Worm (Caenorhabditis elegans) whole organism, mixed stage, embryonic: Measurements from ENCODE around the gene srg-2.

ENCODE experiments used
- M03D4.4 ChIP-seq: sonication (generic microtip); optimal IDR thresholded peaks from 2 replicates; lab custom pipeline; 2017; ENCODE audit warnings: mild to moderate bottlenecking, missing genetic modification characterization, missing compliant biosample characterization
- bed-3 ChIP-seq: fragments of 200-800 bp; sonication (Bioruptor generic); optimal IDR thresholded peaks from 3 replicates; lab custom pipeline; 2018; ENCODE audit warnings: mild to moderate bottlenecking, missing genetic modification characterization, moderate library complexity, missing compliant biosample characterization
- blmp-1 ChIP-seq: fragments of 150-350 bp; optimal IDR thresholded peaks from 2 replicates; lab custom pipeline; 2014; ENCODE audit warnings: missing biosample characterization, missing genetic modification characterization
- ceh-39 ChIP-seq: fragments of 150-350 bp; optimal IDR thresholded peaks from 2 replicates; lab custom pipeline; 2014; ENCODE audit warnings: missing biosample characterization, missing genetic modification characterization
- ceh-43 ChIP-seq: fragments of 200-800 bp; sonication (Bioruptor generic); optimal IDR thresholded peaks from 2 replicates; lab custom pipeline; 2018; ENCODE audit warnings: mild to moderate bottlenecking, missing genetic modification characterization, moderate library complexity, missing compliant biosample characterization
- ceh-83 ChIP-seq: fragments of 200-800 bp; sonication (Bioruptor generic); optimal IDR thresholded peaks from 2 replicates; lab custom pipeline; 2018; ENCODE audit warnings: mild to moderate bottlenecking, missing genetic modification characterization, missing compliant biosample characterization
- ces-1 ChIP-seq: fragments of 150-350 bp; optimal IDR thresholded peaks from 2 replicates; lab custom pipeline; 2014; ENCODE audit warnings: missing biosample characterization, missing genetic modification reagents, missing genetic modification characterization
- drap-1 ChIP-seq: fragments of 200-800 bp; sonication (Bioruptor generic); optimal IDR thresholded peaks from 3 replicates; lab custom pipeline; 2018; ENCODE audit warnings: mild to moderate bottlenecking, missing genetic modification characterization, missing compliant biosample characterization
- elt-1 ChIP-seq: sonication (generic microtip); optimal IDR thresholded peaks from 2 replicates; lab custom pipeline; 2017; ENCODE audit warnings: missing genetic modification characterization, mild to moderate bottlenecking, missing compliant biosample characterization, antibody characterized with exemption, moderate library complexity, borderline replicate concordance; ENCODE audit not compliant: insufficient read depth
- elt-3 ChIP-seq: fragments of 150-350 bp; optimal IDR thresholded peaks from 2 replicates; lab custom pipeline; 2014; ENCODE audit warnings: missing biosample characterization, missing genetic modification characterization
- flh-1 ChIP-seq: fragments of 200-800 bp; sonication (Bioruptor generic); optimal IDR thresholded peaks from 2 replicates; lab custom pipeline; 2018; ENCODE audit warnings: mild to moderate bottlenecking, missing genetic modification characterization, moderate library complexity, missing compliant biosample characterization
- lin-32 ChIP-seq: fragments of 200-800 bp; sonication (Bioruptor generic); optimal IDR thresholded peaks from 2 replicates; lab custom pipeline; 2018; ENCODE audit warnings: mild to moderate bottlenecking, missing genetic modification characterization, missing compliant biosample characterization
- lsy-2 ChIP-seq: fragments of 150-350 bp; optimal IDR thresholded peaks from 2 replicates; lab custom pipeline; 2014; ENCODE audit warnings: missing biosample characterization, missing genetic modification characterization
- mab-5 ChIP-seq: fragments of 150-350 bp; optimal IDR thresholded peaks from 2 replicates; lab custom pipeline; 2014; ENCODE audit warnings: missing biosample characterization, missing genetic modification characterization
- mep-1 ChIP-seq: fragments of 150-350 bp; optimal IDR thresholded peaks from 2 replicates; lab custom pipeline; 2017; ENCODE audit warnings: missing biosample characterization, missing genetic modification reagents, missing genetic modification characterization, inconsistent platforms
- mls-2 ChIP-seq: sonication (generic microtip); optimal IDR thresholded peaks from 2 replicates; lab custom pipeline; 2016; ENCODE audit warnings: mild to moderate bottlenecking, missing genetic modification characterization, moderate library complexity, missing compliant biosample characterization
- nhr-12 ChIP-seq: fragments of 150-350 bp; optimal IDR thresholded peaks from 2 replicates; lab custom pipeline; 2014; ENCODE audit warnings: missing biosample characterization, missing genetic modification characterization
- nhr-2 ChIP-seq: fragments of 150-350 bp; optimal IDR thresholded peaks from 2 replicates; lab custom pipeline; 2014; ENCODE audit warnings: missing biosample characterization, missing genetic modification characterization
- nhr-237 ChIP-seq: fragments of 150-350 bp; optimal IDR thresholded peaks from 2 replicates; lab custom pipeline; 2014; ENCODE audit warnings: missing biosample characterization, missing genetic modification characterization
- nhr-28 ChIP-seq: fragments of 150-350 bp; optimal IDR thresholded peaks from 2 replicates; lab custom pipeline; 2014; ENCODE audit warnings: missing biosample characterization, missing genetic modification characterization
- pha-4 ChIP-seq: fragments of 150-350 bp; optimal IDR thresholded peaks from 2 replicates; lab custom pipeline; 2018; ENCODE audit warnings: missing biosample characterization, missing genetic modification reagents, missing genetic modification characterization
- sem-2 ChIP-seq: fragments of 200-800 bp; sonication (Bioruptor generic); optimal IDR thresholded peaks from 2 replicates; lab custom pipeline; 2018; ENCODE audit warnings: mild to moderate bottlenecking, missing genetic modification characterization, missing compliant biosample characterization
- snpc-4 ChIP-seq: fragments of 150-350 bp; optimal IDR thresholded peaks from 2 replicates; lab custom pipeline; 2014; ENCODE audit warnings: missing biosample characterization, missing genetic modification characterization
- sptf-1 ChIP-seq: sonication (generic microtip); optimal IDR thresholded peaks from 2 replicates; lab custom pipeline; 2017; ENCODE audit warnings: mild to moderate bottlenecking, missing genetic modification characterization, moderate library complexity, missing compliant biosample characterization
- tbx-8 ChIP-seq: fragments of 200-800 bp; sonication (Bioruptor generic); optimal IDR thresholded peaks from 2 replicates; lab custom pipeline; 2018; ENCODE audit warnings: mild to moderate bottlenecking, missing genetic modification characterization, moderate library complexity, missing compliant biosample characterization
- unc-120 ChIP-seq: sonication (generic microtip); optimal IDR thresholded peaks from 2 replicates; lab custom pipeline; 2017; ENCODE audit warnings: missing genetic modification characterization, missing compliant biosample characterization; ENCODE audit not compliant: poor library complexity, severe bottlenecking
- unc-39 ChIP-seq: fragments of 150-350 bp; optimal IDR thresholded peaks from 2 replicates; lab custom pipeline; 2014; ENCODE audit warnings: missing biosample characterization, missing genetic modification characterization
- zip-8 ChIP-seq: fragments of 150-350 bp; optimal IDR thresholded peaks from 2 replicates; lab custom pipeline; 2014; ENCODE audit warnings: missing biosample characterization, missing genetic modification characterization
- ztf-11 ChIP-seq: fragments of 150-350 bp; optimal IDR thresholded peaks from 2 replicates; lab custom pipeline; 2014; ENCODE audit warnings: missing biosample characterization, missing genetic modification characterization

Gene srg-2

DNA sequence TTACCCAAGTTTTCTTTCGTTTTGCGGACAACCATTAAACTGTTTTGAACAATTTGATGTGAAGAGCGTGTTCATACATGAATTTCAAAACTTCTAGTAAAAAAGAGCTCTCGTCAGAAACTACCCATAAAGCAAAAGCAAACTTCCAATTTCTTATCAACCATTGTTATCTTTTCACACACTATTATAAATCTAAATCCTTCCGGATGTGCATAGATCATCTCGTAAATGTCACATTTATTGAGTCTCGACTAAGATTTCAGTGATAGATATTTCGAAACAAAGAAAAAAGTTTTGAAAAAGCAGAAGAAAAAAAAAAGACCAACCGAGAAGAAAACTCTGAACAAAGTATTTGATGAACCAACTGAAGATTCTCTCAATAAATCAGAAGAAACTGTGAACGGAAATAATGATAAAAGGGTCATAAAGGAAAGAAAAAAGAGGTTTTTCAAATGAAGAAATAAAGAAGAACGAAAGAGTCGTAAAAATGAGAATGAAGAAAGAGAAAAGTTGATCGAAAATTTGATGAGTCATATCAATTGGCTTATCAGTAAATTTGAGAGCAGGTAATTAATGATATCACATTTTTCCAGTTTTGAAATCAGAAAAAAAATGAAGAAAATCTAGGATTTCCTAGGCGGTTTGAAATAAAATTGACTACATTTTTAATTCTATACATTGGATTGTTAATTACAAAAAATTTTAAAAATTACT is 30.6 kb upstream of the srg-2 start:
- TF ChIP-seq ceh-83 (GFP tag; lab: Kevin White, UChicago) (no peak), elt-1 (tag; lab: Kevin White, UChicago) (no peak), drap-1 (GFP tag; lab: Kevin White, UChicago) (no peak), zip-8 (tag; lab: Kevin White, UChicago) (no peak), unc-39 (tag; lab: Kevin White, UChicago) (no peak), tbx-8 (GFP tag; lab: Kevin White, UChicago) (no peak), ceh-39 (no peak), ceh-43 (GFP tag; lab: Kevin White, UChicago) (no peak), sem-2 (no peak), mab-5 (tag; lab: Kevin White, UChicago) (no peak), blmp-1 (tag; lab: Kevin White, UChicago) (no peak), mep-1 (tag; lab: Kevin White, UChicago) (no peak), flh-1 (no peak), M03D4.4 (no peak)

DNA sequence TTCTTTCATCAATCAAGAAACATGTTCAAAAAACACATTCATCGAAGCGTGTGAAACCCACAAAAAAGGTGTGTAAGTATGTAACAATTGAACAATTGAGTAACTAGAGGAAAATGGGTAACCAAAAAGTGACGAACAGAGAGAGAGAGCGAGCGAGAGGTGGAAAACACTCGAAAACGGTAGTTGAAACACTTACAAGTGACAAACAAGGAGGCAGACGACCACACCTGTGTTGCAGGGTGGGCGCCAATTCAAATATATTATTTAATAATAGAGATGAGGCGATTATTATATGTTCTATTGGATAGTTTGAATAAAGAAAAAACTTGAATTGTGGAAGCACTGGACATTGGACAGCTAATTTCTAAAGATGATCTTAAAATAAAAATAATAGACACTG is 29.4 kb upstream of the srg-2 start:
- no peak for TF ChIP-seq ceh-43 (GFP tag; lab: Kevin White, UChicago)
- TF ChIP-seq snpc-4 (tag; lab: Kevin White, UChicago) = no peak
- no peak for TF ChIP-seq bed-3 (GFP tag; lab: Kevin White, UChicago)
- TF ChIP-seq M03D4.4 = no peak
- TF ChIP-seq unc-39 (tag; lab: Kevin White, UChicago) = no peak
- no peak for TF ChIP-seq ceh-39
- TF ChIP-seq lsy-2 (tag; lab: Kevin White, UChicago) = no peak
- no peak for TF ChIP-seq mab-5 (tag; lab: Kevin White, UChicago)
- TF ChIP-seq pha-4 (tag; lab: Kevin White, UChicago) = no peak
- TF ChIP-seq lin-32 (GFP tag; lab: Kevin White, UChicago) = no peak
- TF ChIP-seq unc-120 (tag; lab: Kevin White, UChicago) = no peak
- no peak for TF ChIP-seq elt-1 (tag; lab: Kevin White, UChicago)
- TF ChIP-seq sptf-1 (tag; lab: Kevin White, UChicago) = no peak
- no peak for TF ChIP-seq nhr-12 (tag; lab: Kevin White, UChicago)
- no peak for TF ChIP-seq zip-8 (tag; lab: Kevin White, UChicago)
- no peak for TF ChIP-seq flh-1
- TF ChIP-seq ceh-83 (GFP tag; lab: Kevin White, UChicago) = no peak
- no peak for TF ChIP-seq nhr-28 (tag; lab: Kevin White, UChicago)
- no peak for TF ChIP-seq nhr-2 (tag; lab: Kevin White, UChicago)

DNA sequence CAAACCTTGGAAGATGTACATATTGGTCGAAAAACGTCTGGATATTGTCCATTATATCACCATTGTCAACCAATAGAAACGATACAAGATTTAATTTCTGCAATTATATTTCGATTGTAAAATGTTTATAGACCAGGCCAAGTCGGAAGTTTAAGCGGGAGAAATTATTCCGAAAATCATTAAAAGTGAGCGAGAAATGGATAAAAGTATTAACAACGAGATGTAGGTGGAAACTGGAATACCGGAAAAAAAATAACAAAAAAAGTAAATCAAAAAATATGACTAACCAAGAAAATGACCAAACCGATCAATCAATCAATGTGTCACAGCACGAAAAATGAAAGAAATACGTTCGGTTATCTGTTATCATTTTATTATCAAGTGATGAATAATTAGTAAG is 27.2 kb upstream of the srg-2 start, which contains the start of gene F47D12.6:
F47D12.6 (minus strand) TSS at position 101 of the 400 bp plus-strand sequence.
- TF ChIP-seq mls-2 (tag; lab: Kevin White, UChicago) = no peak
- TF ChIP-seq mep-1 (tag; lab: Kevin White, UChicago) = no peak
- TF ChIP-seq nhr-2 (tag; lab: Kevin White, UChicago) = no peak
- TF ChIP-seq bed-3 (GFP tag; lab: Kevin White, UChicago) = no peak
- TF ChIP-seq snpc-4 (tag; lab: Kevin White, UChicago) = no peak
- TF ChIP-seq lsy-2 (tag; lab: Kevin White, UChicago) = no peak
- no peak for TF ChIP-seq lin-32 (GFP tag; lab: Kevin White, UChicago)

DNA sequence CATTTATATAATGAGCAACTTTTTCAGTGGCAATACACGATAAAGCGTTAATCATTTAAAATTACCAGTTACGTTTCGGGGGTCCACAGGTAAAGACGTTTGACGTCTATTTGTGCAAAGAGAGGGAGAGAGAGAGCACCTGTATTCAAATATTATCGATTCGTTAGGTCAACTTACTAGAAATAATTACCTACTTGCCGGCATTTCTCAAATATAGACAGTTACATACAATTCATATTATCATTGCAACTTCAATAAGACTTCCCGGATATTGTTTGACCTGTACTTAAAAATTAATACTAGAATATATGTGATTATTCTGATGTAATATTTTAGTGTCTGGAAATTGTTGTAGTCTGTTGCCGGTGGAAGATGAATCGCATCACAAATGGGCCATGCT is 25.9 kb upstream of the srg-2 start, which contains the start of gene gadr-3:
gadr-3 (minus strand) TSS at position 101 of the 400 bp plus-strand sequence.
- no peak for TF ChIP-seq ztf-11 (tag; lab: Kevin White, UChicago)
- TF ChIP-seq ces-1 (GFP tag; lab: Kevin White, UChicago) = no peak
- no peak for TF ChIP-seq elt-1 (tag; lab: Kevin White, UChicago)
- no peak for TF ChIP-seq sptf-1 (tag; lab: Kevin White, UChicago)
- TF ChIP-seq nhr-237 (tag; lab: Kevin White, UChicago) = no peak
- no peak for TF ChIP-seq drap-1 (GFP tag; lab: Kevin White, UChicago)
- TF ChIP-seq sem-2 = no peak
- TF ChIP-seq elt-3 (tag; lab: Kevin White, UChicago) = no peak
- no peak for TF ChIP-seq unc-39 (tag; lab: Kevin White, UChicago)

DNA sequence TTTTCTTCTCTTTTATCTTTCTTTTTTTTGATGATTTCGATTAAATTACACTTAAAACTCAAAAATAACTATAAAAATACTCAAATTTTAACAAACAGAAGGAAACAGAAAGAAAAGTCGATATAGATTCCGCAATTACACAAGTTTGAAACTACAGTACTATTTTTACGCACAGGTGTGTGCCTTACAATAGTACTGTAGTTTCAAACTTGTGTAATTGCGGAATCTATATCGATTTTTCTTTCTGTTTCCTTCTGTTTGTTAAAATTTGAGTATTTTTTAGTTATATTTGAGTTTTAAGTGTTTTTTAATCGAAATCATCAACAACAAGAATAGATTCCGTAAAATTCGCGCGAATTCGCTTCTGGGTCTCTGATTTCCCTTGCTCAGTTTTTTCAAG is 23.0 kb upstream of the srg-2 start:
- TF ChIP-seq ceh-43 (GFP tag; lab: Kevin White, UChicago) (no peak), ztf-11 (tag; lab: Kevin White, UChicago) (no peak), ceh-39 (no peak), sptf-1 (tag; lab: Kevin White, UChicago) (no peak), nhr-2 (tag; lab: Kevin White, UChicago) (no peak), mls-2 (tag; lab: Kevin White, UChicago) (no peak), unc-39 (tag; lab: Kevin White, UChicago) (no peak), zip-8 (tag; lab: Kevin White, UChicago) (no peak), nhr-237 (tag; lab: Kevin White, UChicago) (no peak)
